Worm (Caenorhabditis elegans) whole organism, L2 larva: ENCODE measurements around the gene gst-42.

Experiments used
- C34F6.9 ChIP-seq: fragments of 150-350 bp; optimal IDR thresholded peaks from 2 replicates; lab custom pipeline; 2014; ENCODE audit warnings: missing biosample characterization, missing genetic modification characterization
- F13H6.1 ChIP-seq: sonication (generic microtip); optimal IDR thresholded peaks from 2 replicates; lab custom pipeline; 2016; ENCODE audit warnings: missing genetic modification characterization, missing compliant biosample characterization
- R02D3.7 ChIP-seq: fragments of 150-350 bp; optimal IDR thresholded peaks from 2 replicates; lab custom pipeline; 2014; ENCODE audit warnings: missing biosample characterization, missing genetic modification characterization
- Y55F3AM.14 ChIP-seq: fragments of 200-800 bp; sonication (Bioruptor generic); optimal IDR thresholded peaks from 2 replicates; lab custom pipeline; 2018; ENCODE audit warnings: mild to moderate bottlenecking, missing genetic modification characterization, missing compliant biosample characterization
- ZK546.5 ChIP-seq: sonication (generic microtip); optimal IDR thresholded peaks from 2 replicates; lab custom pipeline; 2017; ENCODE audit warnings: missing biosample characterization, missing genetic modification characterization
- alr-1 ChIP-seq: fragments of 150-350 bp; optimal IDR thresholded peaks from 2 replicates; lab custom pipeline; 2014; ENCODE audit warnings: missing biosample characterization, missing genetic modification characterization
- aly-2 ChIP-seq: fragments of 150-350 bp; optimal IDR thresholded peaks from 2 replicates; lab custom pipeline; 2014; ENCODE audit warnings: missing biosample characterization, missing genetic modification characterization
- blmp-1 ChIP-seq: sonication (generic microtip); optimal IDR thresholded peaks from 2 replicates; lab custom pipeline; 2017; ENCODE audit warnings: missing genetic modification characterization, mild to moderate bottlenecking, missing compliant biosample characterization, antibody characterized with exemption, moderate library complexity; ENCODE audit not compliant: insufficient read depth
- ceh-16 ChIP-seq: fragments of 150-350 bp; optimal IDR thresholded peaks from 2 replicates; lab custom pipeline; 2014; ENCODE audit warnings: missing biosample characterization, missing genetic modification characterization
- crh-2 ChIP-seq: sonication (generic microtip); optimal IDR thresholded peaks from 2 replicates; lab custom pipeline; 2017; ENCODE audit warnings: missing biosample characterization, missing genetic modification characterization
- egl-27 ChIP-seq: sonication (generic microtip); optimal IDR thresholded peaks from 3 replicates; lab custom pipeline; 2017; ENCODE audit warnings: missing biosample characterization, missing genetic modification reagents, missing genetic modification characterization
- elt-1 ChIP-seq: fragments of 150-350 bp; optimal IDR thresholded peaks from 2 replicates; lab custom pipeline; 2014; ENCODE audit warnings: missing biosample characterization, missing genetic modification characterization
- fos-1 ChIP-seq: fragments of 150-350 bp; optimal IDR thresholded peaks from 2 replicates; lab custom pipeline; 2014; ENCODE audit warnings: missing biosample characterization, missing genetic modification characterization
- lin-11 ChIP-seq: fragments of 150-350 bp; sonication (generic microtip); optimal IDR thresholded peaks from 2 replicates; lab custom pipeline; 2014; ENCODE audit warnings: missing biosample characterization, missing genetic modification characterization, inconsistent platforms, mixed read lengths
- lin-13 ChIP-seq: fragments of 150-350 bp; optimal IDR thresholded peaks from 2 replicates; lab custom pipeline; 2014; ENCODE audit warnings: missing biosample characterization, missing genetic modification reagents, missing genetic modification characterization
- lsy-2 ChIP-seq, 2 experiments: fragments of 150-350 bp in 1 of 2; sonication (generic microtip) in 1 of 2; optimal IDR thresholded peaks; 2 replicates each; lab custom pipeline; 2014 to 2017; ENCODE audit warnings: missing biosample characterization in 2 of 2, missing genetic modification characterization in 2 of 2
- mab-5 ChIP-seq: fragments of 150-350 bp; optimal IDR thresholded peaks from 2 replicates; lab custom pipeline; 2014; ENCODE audit warnings: missing biosample characterization, missing genetic modification characterization
- mbf-1 ChIP-seq: sonication (generic microtip); optimal IDR thresholded peaks from 2 replicates; lab custom pipeline; 2017; ENCODE audit warnings: missing biosample characterization, missing genetic modification characterization
- mdl-1 ChIP-seq, 2 experiments: fragments of 150-350 bp in 1 of 2; sonication (generic microtip) in 1 of 2; optimal IDR thresholded peaks; 2 replicates each; lab custom pipeline; 2017; ENCODE audit warnings: missing biosample characterization in 2 of 2, missing genetic modification characterization in 2 of 2
- nhr-10 ChIP-seq: sonication (generic microtip); optimal IDR thresholded peaks from 2 replicates; lab custom pipeline; 2017; ENCODE audit warnings: missing biosample characterization, missing genetic modification characterization
- nhr-11 ChIP-seq: fragments of 150-350 bp; optimal IDR thresholded peaks from 2 replicates; lab custom pipeline; 2014; ENCODE audit warnings: missing biosample characterization, missing genetic modification characterization
- nhr-12 ChIP-seq: fragments of 150-350 bp; optimal IDR thresholded peaks from 2 replicates; lab custom pipeline; 2014; ENCODE audit warnings: missing biosample characterization, missing genetic modification characterization
- nhr-129 ChIP-seq: fragments of 150-350 bp; optimal IDR thresholded peaks from 2 replicates; lab custom pipeline; 2014; ENCODE audit warnings: missing biosample characterization, missing genetic modification characterization
- nhr-21 ChIP-seq: fragments of 150-350 bp; optimal IDR thresholded peaks from 2 replicates; lab custom pipeline; 2014; ENCODE audit warnings: missing biosample characterization, missing genetic modification characterization
- nhr-23 ChIP-seq: fragments of 150-350 bp; optimal IDR thresholded peaks from 2 replicates; lab custom pipeline; 2014; ENCODE audit warnings: missing biosample characterization, missing genetic modification reagents, missing genetic modification characterization
- nhr-237 ChIP-seq: fragments of 150-350 bp; optimal IDR thresholded peaks from 2 replicates; lab custom pipeline; 2014; ENCODE audit warnings: missing biosample characterization, missing genetic modification characterization
- nhr-25 ChIP-seq: fragments of 150-350 bp; sonication (generic microtip); optimal IDR thresholded peaks from 3 replicates; lab custom pipeline; 2014; ENCODE audit warnings: missing biosample characterization, missing genetic modification characterization
- nhr-6 ChIP-seq: fragments of 150-350 bp; optimal IDR thresholded peaks from 2 replicates; lab custom pipeline; 2014; ENCODE audit warnings: missing biosample characterization, missing genetic modification characterization
- nhr-77 ChIP-seq: fragments of 150-350 bp; optimal IDR thresholded peaks from 2 replicates; lab custom pipeline; 2014; ENCODE audit warnings: missing biosample characterization, missing genetic modification characterization
- sem-4 ChIP-seq: fragments of 150-350 bp; optimal IDR thresholded peaks from 2 replicates; lab custom pipeline; 2014; ENCODE audit warnings: missing biosample characterization, missing genetic modification reagents, missing genetic modification characterization
- skn-1 ChIP-seq: sonication (generic microtip); optimal IDR thresholded peaks from 2 replicates; lab custom pipeline; 2017; ENCODE audit warnings: missing biosample characterization, missing genetic modification characterization
- sma-9 ChIP-seq, 2 experiments: fragments of 150-350 bp in 1 of 2; sonication (generic microtip) in 1 of 2; optimal IDR thresholded peaks; 2 replicates each; lab custom pipeline; 2014 to 2016; ENCODE audit warnings: missing genetic modification characterization in 2 of 2, mild to moderate bottlenecking in 1 of 2, missing biosample characterization in 1 of 2, missing compliant biosample characterization in 1 of 2, missing genetic modification reagents in 1 of 2, moderate library complexity in 1 of 2
- snpc-4 ChIP-seq: fragments of 150-350 bp; optimal IDR thresholded peaks from 2 replicates; lab custom pipeline; 2014; ENCODE audit warnings: missing biosample characterization, missing genetic modification characterization
- unc-39 ChIP-seq: fragments of 150-350 bp; optimal IDR thresholded peaks from 2 replicates; lab custom pipeline; 2014; ENCODE audit warnings: missing biosample characterization, missing genetic modification characterization
- unc-55 ChIP-seq: fragments of 150-350 bp; sonication (generic microtip); optimal IDR thresholded peaks from 3 replicates; lab custom pipeline; 2014; ENCODE audit warnings: missing biosample characterization, missing genetic modification reagents, missing genetic modification characterization
- zag-1 ChIP-seq: fragments of 150-350 bp; optimal IDR thresholded peaks from 2 replicates; lab custom pipeline; 2014; ENCODE audit warnings: missing biosample characterization, missing genetic modification characterization
- ztf-11 ChIP-seq: sonication (generic microtip); optimal IDR thresholded peaks from 2 replicates; lab custom pipeline; 2017; ENCODE audit warnings: missing biosample characterization, missing genetic modification characterization
- ztf-4 ChIP-seq: fragments of 150-350 bp; optimal IDR thresholded peaks from 2 replicates; lab custom pipeline; 2014; ENCODE audit warnings: missing biosample characterization, missing genetic modification characterization

gst-42 gene

DNA sequence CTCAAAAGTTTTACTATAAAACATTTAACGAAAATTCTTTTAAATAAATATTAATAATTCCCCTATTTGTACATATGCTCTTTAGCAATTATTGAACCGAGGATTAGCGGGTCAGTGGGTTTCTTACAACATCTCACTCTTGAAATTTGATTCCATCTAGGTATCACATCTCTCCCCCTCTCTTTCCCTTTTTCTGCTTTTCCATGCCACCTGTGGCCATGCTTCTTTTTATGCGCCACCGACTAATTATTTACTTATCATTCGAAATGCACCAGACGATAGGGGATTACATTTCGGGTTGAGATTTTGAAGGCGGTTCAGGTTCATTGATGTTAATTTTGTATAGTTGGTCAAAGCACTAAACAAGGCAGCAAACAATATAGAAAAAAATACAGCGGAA is 38.1 kb upstream of the gst-42 start:
- TF ChIP-seq blmp-1 (tag; lab: Kevin White, UChicago) (no peak), snpc-4 (tag; lab: Kevin White, UChicago) (no peak), ceh-16 (tag; lab: Kevin White, UChicago) (no peak), fos-1 (tag; lab: Kevin White, UChicago) (no peak), lsy-2 (tag; optimal IDR thresholded peaks at IDR 0.05; lab: Kevin White, UChicago) (no peak), mbf-1 (tag; lab: Kevin White, UChicago) (no peak), nhr-10 (tag; lab: Kevin White, UChicago) (no peak)

DNA sequence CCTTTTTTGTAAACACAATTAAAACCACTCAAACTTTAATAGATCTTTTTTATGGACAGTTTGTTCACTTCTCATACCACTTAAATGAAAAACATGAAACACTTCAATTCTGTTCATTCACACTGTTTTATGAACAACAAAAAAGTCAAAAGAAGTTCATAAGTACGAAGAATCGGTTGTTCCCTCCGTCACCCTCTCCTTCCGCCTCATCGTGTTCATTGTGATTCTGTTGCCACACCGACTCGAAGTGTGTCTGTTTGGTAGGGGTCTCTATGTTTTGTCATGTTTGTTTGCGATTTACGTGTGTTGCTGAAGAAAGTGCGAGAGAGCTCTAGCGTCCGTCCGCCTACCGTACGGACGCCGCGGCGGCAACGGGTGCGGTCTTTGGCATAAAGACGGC is 31.1 kb upstream of the gst-42 start, which contains the start of gene lact-7:
Gene lact-7 (plus strand): TSS at position 301 of the 400 bp plus-strand sequence.
- TF ChIP-seq mab-5 (tag; lab: Kevin White, UChicago) (no peak), nhr-129 (no peak), nhr-77 (tag; lab: Kevin White, UChicago) (no peak), unc-55 (no peak), ZK546.5 (no peak)

DNA sequence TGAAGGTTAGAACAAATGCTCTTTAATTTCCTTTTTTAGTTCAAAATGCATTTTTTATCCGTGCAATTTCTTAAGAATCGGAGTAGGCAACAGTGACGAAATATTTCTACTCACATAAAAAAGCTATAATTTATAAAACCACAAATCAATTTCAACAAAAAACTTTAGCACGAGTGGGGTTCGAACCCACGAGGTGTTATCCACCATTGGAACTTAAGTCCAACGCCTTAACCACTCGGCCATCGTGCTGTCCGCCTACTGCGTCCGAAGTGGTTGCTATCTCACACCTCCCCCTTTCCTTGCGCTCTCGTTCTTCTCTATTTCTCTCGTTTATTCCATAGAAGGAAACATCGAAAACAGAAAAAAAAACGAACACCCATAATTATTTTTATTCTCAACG is 29.9 kb upstream of the gst-42 start:
- TF ChIP-seq ZK546.5 (no peak), lin-13 (GFP tag; lab: Kevin White, UChicago) (peak; percentile 75), snpc-4 (tag; lab: Kevin White, UChicago) (peak; percentile 15), alr-1 (tag; lab: Kevin White, UChicago) (no peak), sem-4 (tag; lab: Kevin White, UChicago) (peak; percentile 15), lin-11 (tag; lab: Kevin White, UChicago) (peak; percentile 50), mdl-1 (tag; optimal IDR thresholded peaks at IDR 0.05; lab: Kevin White, UChicago) (peak in 1 of 2 experiments; percentile 58), unc-55 (peak; percentile 91), nhr-237 (tag; lab: Kevin White, UChicago) (no peak), crh-2 (tag; lab: Kevin White, UChicago) (peak; percentile 65), nhr-21 (tag; lab: Kevin White, UChicago) (peak; percentile 35), nhr-6 (tag; lab: Kevin White, UChicago) (peak; percentile 56), unc-39 (tag; lab: Kevin White, UChicago) (no peak), nhr-11 (tag; lab: Kevin White, UChicago) (peak; percentile 2), ztf-11 (no peak), C34F6.9 (peak; percentile 63), skn-1 (tag; lab: Kevin White, UChicago) (peak; percentile 18), zag-1 (tag; lab: Kevin White, UChicago) (peak; percentile 60), sma-9 (GFP tag; optimal IDR thresholded peaks at IDR 0.05; lab: Kevin White, UChicago) (peak; percentile 87), sma-9 (tag; optimal IDR thresholded peaks at IDR 0.05; lab: Kevin White, UChicago) (no peak), nhr-25 (tag; lab: Kevin White, UChicago) (no peak), nhr-23 (tag; lab: Kevin White, UChicago) (no peak), mab-5 (tag; lab: Kevin White, UChicago) (peak; percentile 11), egl-27 (tag; lab: Kevin White, UChicago) (peak; percentile 55), nhr-129 (peak; percentile 74), ztf-4 (tag; lab: Kevin White, UChicago) (peak; percentile 29), nhr-12 (no peak), aly-2 (no peak), fos-1 (tag; lab: Kevin White, UChicago) (peak; percentile 68), F13H6.1 (peak; percentile 64)

DNA sequence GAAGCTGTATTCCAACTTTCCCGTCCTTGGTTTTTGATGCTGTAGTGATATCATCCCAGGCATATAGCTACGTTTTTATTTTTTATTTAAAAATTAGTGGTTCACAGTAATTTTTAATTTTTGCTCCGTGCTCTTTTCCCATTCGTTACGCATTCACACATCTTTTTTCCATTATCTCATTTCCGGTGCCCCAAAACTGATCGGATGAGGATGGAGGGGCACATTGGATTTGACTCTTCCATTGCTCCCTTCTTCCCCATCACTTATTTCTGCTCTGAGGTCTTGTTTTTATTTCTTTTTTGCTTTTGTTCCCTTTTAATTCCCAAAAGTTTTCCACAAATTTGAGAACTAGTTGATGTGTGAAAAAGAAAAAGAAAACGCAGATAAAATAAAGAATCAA is 25.4 kb upstream of the gst-42 start:
- TF ChIP-seq lin-13 (GFP tag; lab: Kevin White, UChicago) (no peak), unc-55 (no peak), elt-1 (no peak), unc-39 (tag; lab: Kevin White, UChicago) (no peak), R02D3.7 (no peak), crh-2 (tag; lab: Kevin White, UChicago) (no peak), mdl-1 (tag; optimal IDR thresholded peaks at IDR 0.05; lab: Kevin White, UChicago) (no peak), ZK546.5 (no peak), nhr-77 (tag; lab: Kevin White, UChicago) (no peak), sem-4 (tag; lab: Kevin White, UChicago) (no peak), Y55F3AM.14 (GFP tag; lab: Kevin White, UChicago) (no peak)
